Fruit fly (Drosophila melanogaster) whole organism, prepupa: ENCODE data around the gene CG44271.

Experiments used
- CG1621 ChIP-seq: fragments of 200-800 bp; sonication (Bioruptor generic); optimal IDR thresholded peaks from 3 replicates; lab custom pipeline; 2018; ENCODE audit warnings: missing biosample characterization, mild to moderate bottlenecking, missing genetic modification characterization
- CG32006 ChIP-seq: fragments of 200-800 bp; sonication (Bioruptor generic); optimal IDR thresholded peaks from 3 replicates; lab custom pipeline; 2017; ENCODE audit warnings: missing biosample characterization, mild to moderate bottlenecking, missing genetic modification characterization
- CG4318 ChIP-seq: fragments of 200-800 bp; sonication (Bioruptor generic); optimal IDR thresholded peaks from 3 replicates; lab custom pipeline; 2017; ENCODE audit warnings: missing biosample characterization, mild to moderate bottlenecking, missing genetic modification characterization
- CG6276 ChIP-seq: fragments of 200-800 bp; sonication (Bioruptor generic); optimal IDR thresholded peaks from 2 replicates; lab custom pipeline; 2017; ENCODE audit warnings: missing biosample characterization, mild to moderate bottlenecking, missing genetic modification characterization
- CG8119 ChIP-seq: fragments of 200-800 bp; sonication (Bioruptor generic); IDR thresholded peaks from 3 replicates; pipeline ENCODE4 v1.3.6; 2022; ENCODE audit warnings: missing biosample characterization, missing genetic modification characterization
- Gug ChIP-seq: fragments of 200-800 bp; sonication (Bioruptor generic); IDR thresholded peaks from 2 replicates; pipeline ENCODE4 v1.3.6; 2022; ENCODE audit warnings: missing biosample characterization, missing genetic modification characterization
- Sox102F ChIP-seq: fragments of 200-800 bp; sonication (Bioruptor generic); optimal IDR thresholded peaks from 2 replicates; lab custom pipeline; 2016; ENCODE audit warnings: missing biosample characterization, mild to moderate bottlenecking, missing genetic modification characterization
- achi ChIP-seq: fragments of 200-800 bp; sonication (Bioruptor generic); optimal IDR thresholded peaks from 3 replicates; lab custom pipeline; 2016; ENCODE audit warnings: missing biosample characterization, missing genetic modification characterization
- acj6 ChIP-seq: fragments of 200-800 bp; sonication (Bioruptor generic); optimal IDR thresholded peaks from 3 replicates; lab custom pipeline; 2016; ENCODE audit warnings: missing biosample characterization, missing genetic modification characterization
- fd59A ChIP-seq: fragments of 200-800 bp; sonication (Bioruptor generic); optimal IDR thresholded peaks from 2 replicates; lab custom pipeline; 2017; ENCODE audit warnings: missing biosample characterization, mild to moderate bottlenecking, missing genetic modification characterization, missing genetic modification reagents
- net ChIP-seq: fragments of 200-800 bp; sonication (Bioruptor generic); optimal IDR thresholded peaks from 3 replicates; lab custom pipeline; 2016; ENCODE audit warnings: missing biosample characterization, missing genetic modification characterization

dm6 chr2L:6787029-6787972 lies 39.6 kb upstream of the CG44271 start:
- TF ChIP-seq CG6276 (GFP tag; lab: Kevin White, UChicago) = peak; percentile 94
- peak; percentile 95 for TF ChIP-seq CG4318 (GFP tag; lab: Kevin White, UChicago)
- TF ChIP-seq Gug (GFP tag; lab: Robert Waterston, UW) = peak; percentile 82
- peak; percentile 94 for TF ChIP-seq acj6
- TF ChIP-seq CG8119 (GFP tag; lab: Robert Waterston, UW) = peak; percentile 93
- peak; percentile 95 for TF ChIP-seq net (GFP tag; lab: Kevin White, UChicago)
- peak; percentile 98 for TF ChIP-seq CG32006 (GFP tag; lab: Kevin White, UChicago)
- TF ChIP-seq achi (GFP tag; lab: Kevin White, UChicago) = peak; percentile 93
- TF ChIP-seq fd59A = peak; percentile 93
- TF ChIP-seq CG1621 (tag; lab: Kevin White, UChicago) = peak; percentile 80
- peak; percentile 92 for TF ChIP-seq Sox102F (GFP tag; lab: Kevin White, UChicago)
